Worm (Caenorhabditis elegans): ENCODE results near the gene C18B12.4.
A peak's percentile ranks its signal among the peaks of the same experiment; 100 is the strongest.

C18B12.4 gene

ce11 chrX:15027566-15027965, 12.8 kb downstream of the C18B12.4 start:
- TF ChIP-seq unc-39 (tag; optimal IDR thresholded peaks at IDR 0.05), result no peak
- TF ChIP-seq nhr-23 (tag; optimal IDR thresholded peaks at IDR 0.05), result no peak
- TF ChIP-seq ceh-82 (tag; optimal IDR thresholded peaks at IDR 0.05), result no peak
- peak; percentile 4 for TF ChIP-seq egl-27 (tag; optimal IDR thresholded peaks at IDR 0.05)
- TF ChIP-seq nhr-6 (tag; optimal IDR thresholded peaks at IDR 0.05), result no peak
- TF ChIP-seq ztf-4 (tag; optimal IDR thresholded peaks at IDR 0.05), result no peak
- TF ChIP-seq mab-5 (tag; optimal IDR thresholded peaks at IDR 0.05), result peak; percentile 68
- TF ChIP-seq nhr-12 (tag; optimal IDR thresholded peaks at IDR 0.05), result no peak
- TF ChIP-seq lin-39 (tag; optimal IDR thresholded peaks at IDR 0.05), result no peak
- TF ChIP-seq R02D3.7 (tag; optimal IDR thresholded peaks at IDR 0.05), result no peak
- no peak for TF ChIP-seq skn-1 (tag; optimal IDR thresholded peaks at IDR 0.05)
- TF ChIP-seq ztf-1 (GFP tag; conservative IDR thresholded peaks at IDR 0.05), result no peak
- TF ChIP-seq unc-62 (GFP tag; optimal IDR thresholded peaks at IDR 0.05), result no peak
- TF ChIP-seq nhr-25 (tag; optimal IDR thresholded peaks at IDR 0.05), result no peak
- TF ChIP-seq blmp-1 (tag; optimal IDR thresholded peaks at IDR 0.05; ENCODE audit: insufficient read depth), result no peak
- TF ChIP-seq mdl-1 (tag; optimal IDR thresholded peaks at IDR 0.05), result no peak
- TF ChIP-seq Y55F3AM.14 (GFP tag; optimal IDR thresholded peaks at IDR 0.05), result no peak
- peak; percentile 77 for TF ChIP-seq unc-55 (GFP tag; optimal IDR thresholded peaks at IDR 0.05)
- TF ChIP-seq lsy-2 (tag; optimal IDR thresholded peaks at IDR 0.05), result peak in 1 of 2 experiments; percentile 3
- TF ChIP-seq ztf-11 (tag; optimal IDR thresholded peaks at IDR 0.05), result no peak
- TF ChIP-seq ZK546.5 (tag; optimal IDR thresholded peaks at IDR 0.05), result no peak
- no peak for TF ChIP-seq nhr-77 (tag; optimal IDR thresholded peaks at IDR 0.05)
- no peak for TF ChIP-seq nhr-129 (tag; optimal IDR thresholded peaks at IDR 0.05)
- no peak for TF ChIP-seq gmeb-1 (tag; optimal IDR thresholded peaks at IDR 0.05)
- no peak for TF ChIP-seq aly-2 (tag; optimal IDR thresholded peaks at IDR 0.05)
- TF ChIP-seq elt-1 (tag; optimal IDR thresholded peaks at IDR 0.05), result no peak
- TF ChIP-seq fos-1 (tag; optimal IDR thresholded peaks at IDR 0.05), result no peak
- no peak for TF ChIP-seq F13H6.1 (tag; optimal IDR thresholded peaks at IDR 0.05)

DNA sequence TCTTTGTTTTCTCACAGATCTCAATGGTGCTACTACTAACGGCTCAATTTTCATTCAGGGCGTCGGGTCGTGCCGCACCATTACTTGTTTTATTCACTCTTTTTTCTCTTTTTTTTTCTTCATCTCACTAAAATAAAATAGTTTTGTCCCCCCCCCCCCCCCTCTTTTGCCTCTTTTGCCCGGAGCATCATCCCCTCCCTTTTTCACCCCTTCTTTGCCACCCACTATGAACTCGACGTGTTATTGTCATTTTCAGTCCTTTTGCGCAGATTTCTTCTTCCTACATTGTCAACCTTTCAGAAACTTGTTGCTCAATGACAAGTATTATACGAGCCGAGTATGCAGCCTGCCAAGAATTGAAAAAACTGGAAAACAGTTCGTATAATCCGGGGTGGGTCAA, 14.4 kb downstream of the C18B12.4 start, which contains the start of gene seb-3:
Gene seb-3, plus strand, starts transcription at position 301 of the 400 bp plus-strand sequence.
- TF ChIP-seq nhr-237 (tag; optimal IDR thresholded peaks at IDR 0.05) (no peak), nhr-77 (tag; optimal IDR thresholded peaks at IDR 0.05) (no peak), ztf-11 (tag; optimal IDR thresholded peaks at IDR 0.05) (no peak), ztf-1 (GFP tag; conservative IDR thresholded peaks at IDR 0.05) (no peak), lin-13 (GFP tag; optimal IDR thresholded peaks at IDR 0.05) (no peak), egl-27 (tag; optimal IDR thresholded peaks at IDR 0.05) (no peak), snpc-4 (tag; optimal IDR thresholded peaks at IDR 0.05) (no peak), nhr-12 (tag; optimal IDR thresholded peaks at IDR 0.05) (no peak), ceh-82 (tag; optimal IDR thresholded peaks at IDR 0.05) (no peak), zag-1 (tag; optimal IDR thresholded peaks at IDR 0.05) (no peak), aly-2 (tag; optimal IDR thresholded peaks at IDR 0.05) (no peak), lin-11 (tag; optimal IDR thresholded peaks at IDR 0.05) (no peak), skn-1 (tag; optimal IDR thresholded peaks at IDR 0.05) (no peak), mab-5 (tag; optimal IDR thresholded peaks at IDR 0.05) (no peak)

- TF ChIP-seq Y55F3AM.14 (GFP tag; optimal IDR thresholded peaks at IDR 0.05), result no peak
- peak; percentile 11 for TF ChIP-seq egl-27 (tag; optimal IDR thresholded peaks at IDR 0.05)
- peak; percentile 42 for TF ChIP-seq unc-55 (GFP tag; optimal IDR thresholded peaks at IDR 0.05)
These were observed 24.3 kb downstream of the C18B12.4 start for ce11 chrX:15016102-15016501.

DNA sequence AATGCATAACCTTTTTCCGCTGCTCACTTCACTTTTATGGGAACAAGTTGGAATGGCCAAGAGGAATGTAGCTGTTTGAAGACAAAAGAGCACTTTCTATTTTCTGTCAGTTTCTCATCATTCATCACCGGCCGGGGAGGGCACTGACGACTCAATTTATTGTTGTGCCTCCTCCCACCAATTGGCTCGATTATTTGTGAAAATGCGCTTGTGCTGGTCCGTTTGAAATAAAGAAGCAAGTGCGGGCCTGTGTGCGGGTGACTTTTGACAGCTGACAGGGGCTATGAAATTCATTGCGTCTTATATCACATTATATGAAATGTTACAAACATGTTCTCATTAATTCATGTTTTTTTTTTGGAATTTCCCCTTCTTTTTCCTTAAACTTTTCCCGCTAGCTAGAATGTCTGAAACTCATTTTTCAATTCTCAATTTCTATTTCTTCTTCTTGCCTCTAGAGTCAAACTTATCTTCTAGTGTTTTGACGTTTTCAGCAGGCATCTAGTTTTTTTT, 26.4 kb downstream of the C18B12.4 start:
- TF ChIP-seq lin-11 (tag; optimal IDR thresholded peaks at IDR 0.05) (no peak), F13H6.1 (tag; optimal IDR thresholded peaks at IDR 0.05) (peak; percentile 23), nhr-12 (tag; optimal IDR thresholded peaks at IDR 0.05) (no peak), C34F6.9 (tag; optimal IDR thresholded peaks at IDR 0.05) (peak; percentile 16), nhr-129 (tag; optimal IDR thresholded peaks at IDR 0.05) (peak; percentile 28), blmp-1 (tag; optimal IDR thresholded peaks at IDR 0.05; ENCODE audit: insufficient read depth) (no peak), ceh-16 (tag; optimal IDR thresholded peaks at IDR 0.05) (no peak), lsy-2 (tag; optimal IDR thresholded peaks at IDR 0.05) (peak in 1 of 2 experiments; percentile 13)

Measured in whole organism, L2 larva.